Fruit fly (Drosophila melanogaster): ENCODE results near the gene Cog4.

Gene Cog4

dm6 chr2L:10483073-10483472 lies 5.3 kb downstream of the Cog4 start, which contains the start of gene Grip75:
Gene Grip75 (plus strand): TSS chr2L:10483295.
- no peak for TF ChIP-seq CG31627 (GFP tag; optimal IDR thresholded peaks at IDR 0.05)

- TF ChIP-seq CG8119 (GFP tag; IDR thresholded peaks at IDR 0.05) (peak; percentile 31; the same call in 1 of the 3 replicates), Eip93F (GFP tag; optimal IDR thresholded peaks at IDR 0.05) (no peak), net (GFP tag; optimal IDR thresholded peaks at IDR 0.05) (no peak), Sox102F (GFP tag; optimal IDR thresholded peaks at IDR 0.05) (no peak), dac (GFP tag; optimal IDR thresholded peaks at IDR 0.05) (no peak), fkh (GFP tag; optimal IDR thresholded peaks at IDR 0.05) (peak; percentile 59), CG6854 (GFP tag; optimal IDR thresholded peaks at IDR 0.05) (no peak), CG15336 (GFP tag; IDR thresholded peaks at IDR 0.05) (peak; percentile 33; the same call in 1 of the 2 replicates), Smox (GFP tag; optimal IDR thresholded peaks at IDR 0.05) (no peak)
Observed at dm6 chr2L:10479859-10480258, 8.6 kb downstream of the Cog4 start.

- no peak for TF ChIP-seq esn (GFP tag; optimal IDR thresholded peaks at IDR 0.05)
- no peak for TF ChIP-seq eg (GFP tag; IDR thresholded peaks at IDR 0.05)
- no peak for TF ChIP-seq salr (GFP tag; optimal IDR thresholded peaks at IDR 0.05)
- no peak for TF ChIP-seq Sox14 (GFP tag; optimal IDR thresholded peaks at IDR 0.05)
- no peak for TF ChIP-seq Ets96B (tag; optimal IDR thresholded peaks at IDR 0.05)
- TF ChIP-seq vri (GFP tag; optimal IDR thresholded peaks at IDR 0.05) = no peak
Observed at dm6 chr2L:10476879-10477278, 11.5 kb downstream of the Cog4 start, which contains the start of gene RluA-2. Gene RluA-2 (plus strand): TSS chr2L:10477073.

- TF ChIP-seq Eip93F (GFP tag; optimal IDR thresholded peaks at IDR 0.05) = no peak
- TF ChIP-seq Blimp-1 (GFP tag; optimal IDR thresholded peaks at IDR 0.05) = no peak
- no peak for TF ChIP-seq dsx (GFP tag; optimal IDR thresholded peaks at IDR 0.05; ENCODE audit: poor library complexity, severe bottlenecking)
- TF ChIP-seq Lpt (GFP tag; optimal IDR thresholded peaks at IDR 0.05) = no peak
- TF ChIP-seq CG3032 (tag; optimal IDR thresholded peaks at IDR 0.05) = no peak
- TF ChIP-seq CG6808 (GFP tag; optimal IDR thresholded peaks at IDR 0.05) = no peak
- no peak for TF ChIP-seq fkh (GFP tag; optimal IDR thresholded peaks at IDR 0.05)
- no peak for TF ChIP-seq eg (GFP tag; IDR thresholded peaks at IDR 0.05)
- TF ChIP-seq Smox (GFP tag; optimal IDR thresholded peaks at IDR 0.05) = no peak
- TF ChIP-seq Eip75B (GFP tag; optimal IDR thresholded peaks at IDR 0.05) = no peak
Observed at dm6 chr2L:10474815-10475214, 13.6 kb downstream of the Cog4 start.

dm6 chr2L:10474268-10474678 lies 14.1 kb downstream of the Cog4 start, which contains the start of gene RluA-1:
Gene RluA-1 (minus strand): TSS chr2L:10474349.
- peak; percentile 96 for TF ChIP-seq CG1621 (tag; optimal IDR thresholded peaks at IDR 0.05)
- peak; percentile 94 to 96 for TF ChIP-seq salr (GFP tag; optimal IDR thresholded peaks at IDR 0.05)
- peak; percentile 90 for TF ChIP-seq Eip75B (GFP tag; optimal IDR thresholded peaks at IDR 0.05)
- peak; percentile 94 for TF ChIP-seq Sox14 (GFP tag; optimal IDR thresholded peaks at IDR 0.05)
- peak; percentile 98 for TF ChIP-seq net (GFP tag; optimal IDR thresholded peaks at IDR 0.05)
- peak; percentile 98 for TF ChIP-seq CG10631 (GFP tag; optimal IDR thresholded peaks at IDR 0.05)
- TF ChIP-seq CG6854 (GFP tag; optimal IDR thresholded peaks at IDR 0.05) = peak; percentile 79
- TF ChIP-seq Ets96B (tag; optimal IDR thresholded peaks at IDR 0.05) = peak; percentile 98
- peak; percentile 95 for TF ChIP-seq pdm3 (GFP tag; optimal IDR thresholded peaks at IDR 0.05)
- TF ChIP-seq esn (GFP tag; optimal IDR thresholded peaks at IDR 0.05) = peak; percentile 94
- peak; percentile 93 for TF ChIP-seq Smox (GFP tag; optimal IDR thresholded peaks at IDR 0.05)
- peak; percentile 93 to 96 for TF ChIP-seq ss (GFP tag; optimal IDR thresholded peaks at IDR 0.05)
- peak; percentile 85 for TF ChIP-seq Eip93F (GFP tag; optimal IDR thresholded peaks at IDR 0.05)
- TF ChIP-seq vri (GFP tag; optimal IDR thresholded peaks at IDR 0.05) = no peak
- peak; percentile 97 for TF ChIP-seq OdsH (GFP tag; optimal IDR thresholded peaks at IDR 0.05)
- peak; percentile 94 for TF ChIP-seq CG6808 (GFP tag; optimal IDR thresholded peaks at IDR 0.05)
- TF ChIP-seq Met (GFP tag; optimal IDR thresholded peaks at IDR 0.05) = peak; percentile 85
- peak; percentile 96 for TF ChIP-seq svp (GFP tag)
- peak; percentile 99 for TF ChIP-seq eg (GFP tag; IDR thresholded peaks at IDR 0.05)
- TF ChIP-seq CG31627 (GFP tag; optimal IDR thresholded peaks at IDR 0.05) = peak; percentile 86
- TF ChIP-seq CG15336 (GFP tag; IDR thresholded peaks at IDR 0.05) = peak; percentile 99
- peak; percentile 82 for TF ChIP-seq Hr39 (GFP tag; optimal IDR thresholded peaks at IDR 0.05)
- TF ChIP-seq CG3032 (tag; optimal IDR thresholded peaks at IDR 0.05) = peak; percentile 97
- TF ChIP-seq Hr38 (GFP tag; optimal IDR thresholded peaks at IDR 0.05) = peak; percentile 33
- TF ChIP-seq CG11762 (GFP tag; optimal IDR thresholded peaks at IDR 0.05; ENCODE audit: insufficient read depth) = peak; percentile 97
- peak; percentile 83 for TF ChIP-seq Ets21C (GFP tag; optimal IDR thresholded peaks at IDR 0.05)
- TF ChIP-seq Hr4 (GFP tag; optimal IDR thresholded peaks at IDR 0.05) = peak; percentile 98
- TF ChIP-seq CG10669 (GFP tag; optimal IDR thresholded peaks at IDR 0.05) = peak; percentile 98
- TF ChIP-seq CG11294 (GFP tag; IDR thresholded peaks at IDR 0.05) = peak; percentile 98
- peak; percentile 82 for TF ChIP-seq fkh (GFP tag; optimal IDR thresholded peaks at IDR 0.05)
- TF ChIP-seq acj6 (GFP tag; optimal IDR thresholded peaks at IDR 0.05) = peak; percentile 97
- TF ChIP-seq achi (GFP tag; optimal IDR thresholded peaks at IDR 0.05) = peak; percentile 96
- peak; percentile 91 for TF ChIP-seq lz (GFP tag; optimal IDR thresholded peaks at IDR 0.05)
- TF ChIP-seq CG32006 (GFP tag; optimal IDR thresholded peaks at IDR 0.05) = peak; percentile 99
- TF ChIP-seq CG8119 (GFP tag; IDR thresholded peaks at IDR 0.05) = peak; percentile 99

Data from whole organism, prepupa.